Fruit fly (Drosophila melanogaster): ENCODE data around the gene awd.
A peak's percentile ranks its signal among the peaks of the same experiment; 100 is the strongest.

Gene awd

dm6 chr3R:31744044-31744652 lies 1.7 kb downstream of the awd start, which contains the start of gene CG1896:
TSS of gene CG1896 (plus strand) at chr3R:31744282.
- TF ChIP-seq Pif1B (GFP tag; optimal IDR thresholded peaks at IDR 0.05) (peak; percentile 75), gl (tag; optimal IDR thresholded peaks at IDR 0.05) (no peak), CG32121 (GFP tag; IDR thresholded peaks at IDR 0.05) (peak; percentile 51), CG4496 (GFP tag; IDR thresholded peaks at IDR 0.05) (peak; percentile 88), CG14655 (GFP tag; optimal IDR thresholded peaks at IDR 0.05) (no peak), Ets98B (GFP tag; IDR thresholded peaks at IDR 0.05) (peak; percentile 70), Snoo (tag; optimal IDR thresholded peaks at IDR 0.05) (peak; percentile 65), CG15710 (tag; optimal IDR thresholded peaks at IDR 0.05) (peak; percentile 51), CG8159 (tag; optimal IDR thresholded peaks at IDR 0.05) (peak; percentile 54), D1 (tag; optimal IDR thresholded peaks at IDR 0.05) (no peak), CG13204 (GFP tag; optimal IDR thresholded peaks at IDR 0.05) (no peak), rn (GFP tag; IDR thresholded peaks at IDR 0.05) (peak; percentile 52; the same call in 1 of the 2 replicates), fd96Ca (GFP tag; IDR thresholded peaks at IDR 0.05) (peak; percentile 83), CG17806 (tag; optimal IDR thresholded peaks at IDR 0.05) (peak; percentile 43), CG34367 (tag; optimal IDR thresholded peaks at IDR 0.05) (peak; percentile 21), CG9948 (tag; optimal IDR thresholded peaks at IDR 0.05) (peak; percentile 24), CG8301 (tag; optimal IDR thresholded peaks at IDR 0.05) (peak; percentile 40), Pif1A (GFP tag; optimal IDR thresholded peaks at IDR 0.05) (peak; percentile 62), EcR (GFP tag; optimal IDR thresholded peaks at IDR 0.05) (no peak), CG10348 (GFP tag; IDR thresholded peaks at IDR 0.05) (no peak), CG12605 (GFP tag; IDR thresholded peaks at IDR 0.05) (peak; percentile 23; the same call in 1 of the 2 replicates)

- peak; percentile 49 for TF ChIP-seq gl (tag; optimal IDR thresholded peaks at IDR 0.05)
- TF ChIP-seq CG17806 (tag; optimal IDR thresholded peaks at IDR 0.05): peak; percentile 11
- peak; percentile 61; the same call in 2 of the 3 replicates for TF ChIP-seq CG4496 (GFP tag; IDR thresholded peaks at IDR 0.05)
- TF ChIP-seq Snoo (tag; optimal IDR thresholded peaks at IDR 0.05): no peak
- 0 out of 2 replicates have a peak, but pooled peaks have one; percentile 8 for TF ChIP-seq CG12605 (GFP tag; IDR thresholded peaks at IDR 0.05)
Observed at dm6 chr3R:31743279-31743678, 2.6 kb downstream of the awd start, which contains the start of gene Tbca. TSS of gene Tbca (plus strand) at chr3R:31743490.

dm6 chr3R:31741278-31741677 lies 4.6 kb downstream of the awd start:
- peak; percentile 8 for TF ChIP-seq CG15710 (tag; optimal IDR thresholded peaks at IDR 0.05)
- no peak for TF ChIP-seq CG9948 (tag; optimal IDR thresholded peaks at IDR 0.05)
- TF ChIP-seq rn (GFP tag; IDR thresholded peaks at IDR 0.05): no peak
- peak; percentile 46; the same call in 1 of the 3 replicates for TF ChIP-seq CG4496 (GFP tag; IDR thresholded peaks at IDR 0.05)
- TF ChIP-seq fd96Ca (GFP tag; IDR thresholded peaks at IDR 0.05): 0 out of 3 replicates have a peak, but pooled peaks have one; percentile 40
- TF ChIP-seq gl (tag; optimal IDR thresholded peaks at IDR 0.05): no peak
- no peak for TF ChIP-seq Pif1A (GFP tag; optimal IDR thresholded peaks at IDR 0.05)
- TF ChIP-seq EcR (GFP tag; optimal IDR thresholded peaks at IDR 0.05): no peak

dm6 chr3R:31739067-31739786 lies 6.7 kb downstream of the awd start:
- no peak for TF ChIP-seq CG10348 (GFP tag; IDR thresholded peaks at IDR 0.05)
- TF ChIP-seq Snoo (tag; optimal IDR thresholded peaks at IDR 0.05): no peak
- 0 out of 2 replicates have a peak, but pooled peaks have one; percentile 30 for TF ChIP-seq Ets98B (GFP tag; IDR thresholded peaks at IDR 0.05)
- no peak for TF ChIP-seq CG14655 (GFP tag; optimal IDR thresholded peaks at IDR 0.05)
- TF ChIP-seq CG12605 (GFP tag; IDR thresholded peaks at IDR 0.05): no peak
- TF ChIP-seq CG15710 (tag; optimal IDR thresholded peaks at IDR 0.05): no peak
- TF ChIP-seq EcR (GFP tag; optimal IDR thresholded peaks at IDR 0.05): no peak
- TF ChIP-seq CG32121 (GFP tag; IDR thresholded peaks at IDR 0.05): peak; percentile 66
- TF ChIP-seq CG4496 (GFP tag; IDR thresholded peaks at IDR 0.05): no peak

dm6 chr3R:31738060-31738619 lies 7.7 kb downstream of the awd start, which contains the start of gene eEF1alpha2:
TSS of gene eEF1alpha2 (plus strand) at chr3R:31738468.
- TF ChIP-seq gl (tag; optimal IDR thresholded peaks at IDR 0.05) (no peak), CG4496 (GFP tag; IDR thresholded peaks at IDR 0.05) (no peak), D1 (tag; optimal IDR thresholded peaks at IDR 0.05) (no peak), CG13204 (GFP tag; optimal IDR thresholded peaks at IDR 0.05) (no peak), CG10348 (GFP tag; IDR thresholded peaks at IDR 0.05) (no peak), CG9948 (tag; optimal IDR thresholded peaks at IDR 0.05) (no peak), CG15710 (tag; optimal IDR thresholded peaks at IDR 0.05) (no peak)

- TF ChIP-seq fd96Ca (GFP tag; IDR thresholded peaks at IDR 0.05) (no peak), CG17806 (tag; optimal IDR thresholded peaks at IDR 0.05) (no peak), CG10348 (GFP tag; IDR thresholded peaks at IDR 0.05) (no peak), gl (tag; optimal IDR thresholded peaks at IDR 0.05) (no peak)
Observed at dm6 chr3R:31736776-31737175, 9.1 kb downstream of the awd start, which contains the start of the genes CstF50 and CG11563. TSS of gene CstF50 (minus strand) at chr3R:31736963. TSS of gene CG11563 (plus strand) at chr3R:31737035.

All from whole organism, pupa.